Worm (Caenorhabditis elegans) whole organism, young adult: ENCODE results near the gene T02H6.9.
A peak's percentile ranks its signal among the peaks of the same experiment; 100 is the strongest.

ENCODE experiments used
- B0019.2 ChIP-seq: fragments of 200-800 bp; sonication (Bioruptor generic); conservative IDR thresholded peaks from 2 replicates; pipeline ENCODE4 v1.3.6; 2022; ENCODE audit warnings: missing genetic modification reagents, missing genetic modification characterization, missing compliant biosample characterization
- C06A6.2 ChIP-seq: fragments of 200-800 bp; sonication (Bioruptor generic); conservative IDR thresholded peaks from 2 replicates; pipeline ENCODE4 v1.3.6; 2022; ENCODE audit warnings: missing genetic modification characterization, missing compliant biosample characterization
- D2030.7 ChIP-seq: fragments of 200-800 bp; sonication (Bioruptor generic); IDR thresholded peaks from 2 replicates; pipeline ENCODE4 v1.3.6; 2022; ENCODE audit warnings: missing genetic modification reagents, missing genetic modification characterization, missing compliant biosample characterization
- F10E7.11 ChIP-seq: sonication (generic microtip); optimal IDR thresholded peaks from 2 replicates; lab custom pipeline; 2017; ENCODE audit warnings: mild to moderate bottlenecking, missing genetic modification characterization, moderate library complexity, missing compliant biosample characterization
- F33H1.4 ChIP-seq: fragments of 200-800 bp; sonication (Bioruptor generic); IDR thresholded peaks from 2 replicates; pipeline ENCODE4 v1.3.6; 2022; ENCODE audit warnings: missing genetic modification reagents, missing genetic modification characterization, missing compliant biosample characterization
- F37B4.10 ChIP-seq: fragments of 200-800 bp; sonication (Bioruptor generic); IDR thresholded peaks from 2 replicates; pipeline ENCODE4 v1.3.6; 2022; ENCODE audit warnings: missing genetic modification characterization, missing compliant biosample characterization
- F57A8.1 ChIP-seq: fragments of 200-800 bp; sonication (Bioruptor generic); optimal IDR thresholded peaks from 2 replicates; lab custom pipeline; 2018; ENCODE audit warnings: mild to moderate bottlenecking, missing genetic modification characterization, moderate library complexity, missing compliant biosample characterization
- F57C9.4 ChIP-seq: sonication (generic microtip); optimal IDR thresholded peaks from 2 replicates; lab custom pipeline; 2017; ENCODE audit warnings: mild to moderate bottlenecking, missing genetic modification characterization, missing compliant biosample characterization
- K12H6.12 ChIP-seq: fragments of 200-800 bp; sonication (Bioruptor generic); optimal IDR thresholded peaks from 2 replicates; lab custom pipeline; 2018; ENCODE audit warnings: mild to moderate bottlenecking, missing genetic modification characterization, missing compliant biosample characterization
- ZK185.1 ChIP-seq: sonication (generic microtip); optimal IDR thresholded peaks from 2 replicates; lab custom pipeline; 2016; ENCODE audit warnings: mild to moderate bottlenecking, missing genetic modification characterization, missing compliant biosample characterization; ENCODE audit not compliant: poor library complexity, severe bottlenecking
- aptf-2 ChIP-seq: fragments of 200-800 bp; sonication (Bioruptor generic); conservative IDR thresholded peaks from 2 replicates; pipeline ENCODE4 v1.3.6; 2022; ENCODE audit warnings: missing genetic modification reagents, missing genetic modification characterization, missing compliant biosample characterization
- aptf-3 ChIP-seq: fragments of 200-800 bp; sonication (Bioruptor generic); IDR thresholded peaks from 2 replicates; pipeline ENCODE4 v1.3.6; 2022; ENCODE audit warnings: missing genetic modification characterization, missing compliant biosample characterization
- attf-3 ChIP-seq: fragments of 200-800 bp; sonication (Bioruptor generic); conservative IDR thresholded peaks from 2 replicates; pipeline ENCODE4 v1.3.6; 2022; ENCODE audit warnings: missing genetic modification reagents, missing genetic modification characterization, missing compliant biosample characterization
- attf-5 ChIP-seq: fragments of 200-800 bp; sonication (Bioruptor generic); optimal IDR thresholded peaks from 2 replicates; lab custom pipeline; 2018; ENCODE audit warnings: mild to moderate bottlenecking, missing genetic modification characterization, missing compliant biosample characterization
- attf-6 ChIP-seq: fragments of 200-800 bp; sonication (Bioruptor generic); IDR thresholded peaks from 2 replicates; pipeline ENCODE4 v1.3.6; 2022; ENCODE audit warnings: missing genetic modification reagents, missing genetic modification characterization, missing compliant biosample characterization
- bed-1 ChIP-seq: fragments of 200-800 bp; sonication (Bioruptor generic); IDR thresholded peaks from 2 replicates; pipeline ENCODE4 v1.3.6; 2022; ENCODE audit warnings: missing genetic modification reagents, missing genetic modification characterization, missing compliant biosample characterization
- bed-2 ChIP-seq: fragments of 200-800 bp; sonication (Bioruptor generic); IDR thresholded peaks from 2 replicates; pipeline ENCODE4 v1.3.6; 2022; ENCODE audit warnings: missing genetic modification reagents, missing genetic modification characterization, missing compliant biosample characterization
- ceh-79 ChIP-seq: sonication (generic microtip); optimal IDR thresholded peaks from 2 replicates; lab custom pipeline; 2017; ENCODE audit warnings: mild to moderate bottlenecking, missing genetic modification characterization, missing compliant biosample characterization
- ceh-91 ChIP-seq: fragments of 200-800 bp; sonication (Bioruptor generic); IDR thresholded peaks from 2 replicates; pipeline ENCODE4 v1.3.6; 2022; ENCODE audit warnings: missing genetic modification reagents, missing genetic modification characterization, missing compliant biosample characterization
- chd-7 ChIP-seq: sonication (generic microtip); optimal IDR thresholded peaks from 2 replicates; lab custom pipeline; 2016; ENCODE audit warnings: mild to moderate bottlenecking, missing genetic modification characterization, moderate library complexity, missing compliant biosample characterization
- dpff-1 ChIP-seq: sonication (generic microtip); optimal IDR thresholded peaks from 2 replicates; lab custom pipeline; 2017; ENCODE audit warnings: mild to moderate bottlenecking, missing genetic modification characterization, missing compliant biosample characterization
- egrh-3 ChIP-seq: fragments of 200-800 bp; sonication (Bioruptor generic); IDR thresholded peaks from 2 replicates; pipeline ENCODE4 v1.3.6; 2022; ENCODE audit warnings: missing genetic modification reagents, missing genetic modification characterization, missing compliant biosample characterization
- hmg-1.2 ChIP-seq: fragments of 200-800 bp; sonication (Bioruptor generic); IDR thresholded peaks from 2 replicates; pipeline ENCODE4 v1.3.6; 2022; ENCODE audit warnings: missing genetic modification reagents, missing genetic modification characterization, missing compliant biosample characterization
- lag-1 ChIP-seq: fragments of 200-800 bp; sonication (Bioruptor generic); IDR thresholded peaks from 2 replicates; pipeline ENCODE4 v1.3.6; 2022; ENCODE audit warnings: missing genetic modification reagents, missing genetic modification characterization, missing compliant biosample characterization
- let-526 ChIP-seq: fragments of 200-800 bp; sonication (Bioruptor generic); IDR thresholded peaks from 2 replicates; pipeline ENCODE4 v1.3.6; 2022; ENCODE audit warnings: missing genetic modification reagents, missing genetic modification characterization, missing compliant biosample characterization
- lin-26 ChIP-seq: fragments of 200-800 bp; sonication (Bioruptor generic); IDR thresholded peaks from 2 replicates; pipeline ENCODE4 v1.3.6; 2022; ENCODE audit warnings: missing genetic modification reagents, missing genetic modification characterization, missing compliant biosample characterization
- madf-6 ChIP-seq: fragments of 200-800 bp; sonication (Bioruptor generic); IDR thresholded peaks from 2 replicates; pipeline ENCODE4 v1.3.6; 2022; ENCODE audit warnings: missing genetic modification reagents, missing genetic modification characterization, missing compliant biosample characterization
- mcd-1 ChIP-seq: fragments of 200-800 bp; sonication (Bioruptor generic); IDR thresholded peaks from 2 replicates; pipeline ENCODE4 v1.3.6; 2022; ENCODE audit warnings: missing genetic modification reagents, missing genetic modification characterization, missing compliant biosample characterization
- mes-4 ChIP-seq: sonication (generic microtip); optimal IDR thresholded peaks from 2 replicates; lab custom pipeline; 2016; ENCODE audit warnings: missing genotype, missing genetic modification characterization, missing compliant biosample characterization
- mxl-1 ChIP-seq: sonication (generic microtip); optimal IDR thresholded peaks from 2 replicates; lab custom pipeline; 2016; ENCODE audit warnings: missing genetic modification characterization, missing compliant biosample characterization
- nfyb-1 ChIP-seq: fragments of 200-800 bp; sonication (Bioruptor generic); IDR thresholded peaks from 2 replicates; pipeline ENCODE4 v1.3.6; 2022; ENCODE audit warnings: missing genetic modification reagents, missing genetic modification characterization, missing compliant biosample characterization
- repo-1 ChIP-seq: sonication (generic microtip); optimal IDR thresholded peaks from 2 replicates; lab custom pipeline; 2017; ENCODE audit warnings: mild to moderate bottlenecking, missing genetic modification characterization, missing compliant biosample characterization
- snpc-1.1 ChIP-seq: sonication (generic microtip); optimal IDR thresholded peaks from 2 replicates; lab custom pipeline; 2017; ENCODE audit warnings: missing genetic modification characterization, mild to moderate bottlenecking, missing compliant biosample characterization, antibody characterized with exemption, moderate library complexity, missing genotype, missing genetic modification reagents; ENCODE audit not compliant: insufficient read depth
- somi-1 ChIP-seq: fragments of 200-800 bp; sonication (Bioruptor generic); optimal IDR thresholded peaks from 2 replicates; lab custom pipeline; 2018; ENCODE audit warnings: mild to moderate bottlenecking, missing genetic modification characterization, missing compliant biosample characterization
- sptf-2 ChIP-seq: fragments of 200-800 bp; sonication (Bioruptor generic); optimal IDR thresholded peaks from 2 replicates; lab custom pipeline; 2018; ENCODE audit warnings: mild to moderate bottlenecking, missing genetic modification characterization, missing compliant biosample characterization
- unc-130 ChIP-seq: sonication (generic microtip); optimal IDR thresholded peaks from 2 replicates; lab custom pipeline; 2016; ENCODE audit warnings: missing genetic modification reagents, missing genetic modification characterization, missing compliant biosample characterization
- zfh-2 ChIP-seq: fragments of 200-800 bp; sonication (Bioruptor generic); conservative IDR thresholded peaks from 2 replicates; pipeline ENCODE4 v1.3.6; 2022; ENCODE audit warnings: missing genetic modification reagents, missing genetic modification characterization, missing compliant biosample characterization
- zim-3 ChIP-seq: sonication (generic microtip); optimal IDR thresholded peaks from 2 replicates; lab custom pipeline; 2017; ENCODE audit warnings: mild to moderate bottlenecking, missing genetic modification characterization, moderate library complexity, missing compliant biosample characterization
- ztf-18 ChIP-seq: sonication (generic microtip); optimal IDR thresholded peaks from 2 replicates; lab custom pipeline; 2016; ENCODE audit warnings: missing genotype, mild to moderate bottlenecking, missing genetic modification characterization, missing compliant biosample characterization
- ztf-25 ChIP-seq: fragments of 200-800 bp; sonication (Bioruptor generic); IDR thresholded peaks from 2 replicates; pipeline ENCODE4 v1.3.6; 2022; ENCODE audit warnings: missing genetic modification reagents, missing genetic modification characterization, missing compliant biosample characterization
- ztf-28 ChIP-seq: fragments of 200-800 bp; sonication (Bioruptor generic); IDR thresholded peaks from 2 replicates; pipeline ENCODE4 v1.3.6; 2022; ENCODE audit warnings: missing genetic modification reagents, missing genetic modification characterization, missing compliant biosample characterization
- ztf-6 ChIP-seq: fragments of 200-800 bp; sonication (Bioruptor generic); IDR thresholded peaks from 2 replicates; pipeline ENCODE4 v1.3.6; 2022; ENCODE audit warnings: missing genetic modification reagents, missing genetic modification characterization, missing compliant biosample characterization

T02H6.9 gene

ce11 chrII:698453-698852 lies 19.8 kb downstream of the T02H6.9 start:
- TF ChIP-seq ztf-25 (GFP tag; lab: Robert Waterston, UW) (0 out of 2 replicates have a peak, but pooled peaks have one; percentile 12), F33H1.4 (GFP tag; lab: Robert Waterston, UW) (peak; percentile 64; the same call in 1 of the 2 replicates), ceh-91 (GFP tag; lab: Robert Waterston, UW) (peak; percentile 44), madf-6 (GFP tag; lab: Robert Waterston, UW) (0 out of 2 replicates have a peak, but pooled peaks have one; percentile 36), egrh-3 (GFP tag; lab: Robert Waterston, UW) (peak; percentile 50; the same call in 1 of the 2 replicates), D2030.7 (peak; percentile 18; the same call in 1 of the 2 replicates), attf-6 (GFP tag; lab: Robert Waterston, UW) (0 out of 2 replicates have a peak, but pooled peaks have one; percentile 45), lin-26 (GFP tag; lab: Robert Waterston, UW) (0 out of 2 replicates have a peak, but pooled peaks have one; percentile 11), aptf-2 (GFP tag; lab: Robert Waterston, UW) (peak; percentile 21; the same call in 1 of the 2 replicates), F37B4.10 (0 out of 2 replicates have a peak, but pooled peaks have one; percentile 44)

ce11 chrII:701025-701370 lies 22.3 kb downstream of the T02H6.9 start, which contains the start of gene T02H6.11:
Gene T02H6.11 (minus strand): TSS chrII:701125.
- TF ChIP-seq hmg-1.2 (GFP tag; lab: Robert Waterston, UW) (no peak), ceh-79 (no peak), nfyb-1 (no peak), mes-4 (tag; lab: Kevin White, UChicago) (no peak), aptf-3 (no peak), ZK185.1 (tag; lab: Kevin White, UChicago) (no peak), mcd-1 (GFP tag; lab: Robert Waterston, UW) (no peak), attf-5 (no peak), unc-130 (GFP tag; lab: Kevin White, UChicago) (no peak), F57C9.4 (tag; lab: Kevin White, UChicago) (no peak), lin-26 (GFP tag; lab: Robert Waterston, UW) (no peak), F10E7.11 (tag; lab: Kevin White, UChicago) (no peak), dpff-1 (no peak), zfh-2 (GFP tag; lab: Robert Waterston, UW) (no peak)

ce11 chrII:701371-702139 lies 22.9 kb downstream of the T02H6.9 start, which contains the start of gene thoc-1:
Gene thoc-1 (plus strand): TSS chrII:702107.
- TF ChIP-seq ztf-28 (GFP tag; lab: Robert Waterston, UW), result no peak
- TF ChIP-seq attf-3 (GFP tag; lab: Robert Waterston, UW), result peak; percentile 85

ce11 chrII:709081-709480 lies 30.4 kb downstream of the T02H6.9 start, which contains the start of gene T02H6.1:
Gene T02H6.1 (plus strand): TSS chrII:709381.
- TF ChIP-seq F57A8.1 (GFP tag; lab: Kevin White, UChicago) (no peak), somi-1 (GFP tag; lab: Kevin White, UChicago) (no peak), aptf-2 (GFP tag; lab: Robert Waterston, UW) (no peak), B0019.2 (no peak), repo-1 (tag; lab: Kevin White, UChicago) (no peak), bed-1 (no peak), mxl-1 (tag; lab: Kevin White, UChicago) (no peak), let-526 (GFP tag; lab: Robert Waterston, UW) (no peak), ztf-6 (GFP tag; lab: Robert Waterston, UW) (no peak), lag-1 (no peak), C06A6.2 (GFP tag; lab: Robert Waterston, UW) (no peak), snpc-1.1 (tag; lab: Kevin White, UChicago) (no peak), bed-2 (GFP tag; lab: Robert Waterston, UW) (no peak), zim-3 (tag; lab: Kevin White, UChicago) (no peak), ztf-18 (no peak), mes-4 (tag; lab: Kevin White, UChicago) (no peak), sptf-2 (no peak), dpff-1 (no peak), K12H6.12 (tag; lab: Kevin White, UChicago) (no peak), chd-7 (tag; lab: Kevin White, UChicago) (no peak)
- TF ChIP-seq, all 124 proteins: peak for 0
